Fruit fly (Drosophila melanogaster) whole organism, embryonic: ENCODE data around the gene CG34179.
A peak's percentile ranks its signal among the peaks of the same experiment; 100 is the strongest.

ENCODE experiments used
- Abd-B ChIP-seq: fragments of 200-800 bp; sonication (Bioruptor generic); optimal IDR thresholded peaks from 2 replicates; lab custom pipeline; 2018; ENCODE audit warnings: missing biosample characterization, mild to moderate bottlenecking, missing genetic modification characterization, moderate library complexity
- Ada2b ChIP-seq: fragments of 200-800 bp; sonication (Bioruptor generic); IDR thresholded peaks from 2 replicates; pipeline ENCODE4 v1.3.6; 2022; ENCODE audit warnings: missing biosample characterization, missing genetic modification characterization
- CG10147 ChIP-seq: fragments of 200-800 bp; sonication (Bioruptor generic); optimal IDR thresholded peaks from 2 replicates; lab custom pipeline; 2019; ENCODE audit warnings: missing biosample characterization, mild to moderate bottlenecking, missing genetic modification characterization, moderate library complexity
- CG1024 ChIP-seq: fragments of 200-800 bp; sonication (Bioruptor generic); IDR thresholded peaks from 2 replicates; pipeline ENCODE4 v1.3.6; 2022; ENCODE audit warnings: missing biosample characterization, missing genetic modification characterization
- CG10274 ChIP-seq: fragments of 200-800 bp; sonication (Bioruptor generic); optimal IDR thresholded peaks from 3 replicates; lab custom pipeline; 2017; ENCODE audit warnings: missing biosample characterization, mild to moderate bottlenecking, missing genetic modification characterization
- CG1233 ChIP-seq: fragments of 200-800 bp; sonication (Bioruptor generic); optimal IDR thresholded peaks from 4 replicates; lab custom pipeline; 2018; ENCODE audit warnings: missing biosample characterization, mild to moderate bottlenecking, missing genetic modification characterization
- CG12391 ChIP-seq: fragments of 200-800 bp; sonication (Bioruptor generic); optimal IDR thresholded peaks from 3 replicates; lab custom pipeline; 2018; ENCODE audit warnings: missing biosample characterization, mild to moderate bottlenecking, missing genetic modification characterization, moderate library complexity
- CG12942 ChIP-seq: fragments of 200-800 bp; sonication (Bioruptor generic); optimal IDR thresholded peaks from 3 replicates; lab custom pipeline; 2016; ENCODE audit warnings: missing biosample characterization, missing genetic modification characterization
- CG13424 ChIP-seq: fragments of 200-800 bp; sonication (Bioruptor generic); optimal IDR thresholded peaks from 2 replicates; lab custom pipeline; 2019; ENCODE audit warnings: missing biosample characterization, mild to moderate bottlenecking, missing genetic modification characterization, moderate library complexity
- CG14050 ChIP-seq: fragments of 200-800 bp; sonication (Bioruptor generic); IDR thresholded peaks from 3 replicates; pipeline ENCODE4 v1.3.6; 2022; ENCODE audit warnings: missing biosample characterization, missing genetic modification characterization
- CG14667 ChIP-seq: fragments of 200-800 bp; sonication (Bioruptor generic); IDR thresholded peaks from 2 replicates; pipeline ENCODE4 v1.3.6; 2022; ENCODE audit warnings: missing biosample characterization, missing genetic modification characterization
- CG15479 ChIP-seq: fragments of 200-800 bp; sonication (Bioruptor generic); optimal IDR thresholded peaks from 3 replicates; lab custom pipeline; 2019; ENCODE audit warnings: missing biosample characterization, mild to moderate bottlenecking, missing genetic modification characterization, moderate library complexity
- CG1603 ChIP-seq: fragments of 200-800 bp; sonication (Bioruptor generic); optimal IDR thresholded peaks from 2 replicates; lab custom pipeline; 2019; ENCODE audit warnings: missing biosample characterization, mild to moderate bottlenecking, missing genetic modification characterization, moderate library complexity
- CG2678 ChIP-seq: fragments of 200-800 bp; sonication (Bioruptor generic); optimal IDR thresholded peaks from 3 replicates; lab custom pipeline; 2019; ENCODE audit warnings: missing biosample characterization, mild to moderate bottlenecking, missing genetic modification characterization, moderate library complexity
- CG31441 ChIP-seq: fragments of 200-800 bp; sonication (Bioruptor generic); IDR thresholded peaks from 2 replicates; pipeline ENCODE4 v1.3.6; 2022; ENCODE audit warnings: missing biosample characterization, missing genetic modification characterization
- CG32772 ChIP-seq: fragments of 200-800 bp; sonication (Bioruptor generic); IDR thresholded peaks from 2 replicates; pipeline ENCODE4 v1.3.6; 2022; ENCODE audit warnings: missing biosample characterization, missing genetic modification characterization
- CG3407 ChIP-seq: fragments of 200-800 bp; sonication (Bioruptor generic); optimal IDR thresholded peaks from 2 replicates; lab custom pipeline; 2018; ENCODE audit warnings: missing biosample characterization, mild to moderate bottlenecking, missing genetic modification characterization
- CG3838 ChIP-seq: fragments of 200-800 bp; sonication (Bioruptor generic); optimal IDR thresholded peaks from 3 replicates; lab custom pipeline; 2016; ENCODE audit warnings: missing biosample characterization, missing genetic modification characterization
- CG6791 ChIP-seq: fragments of 200-800 bp; sonication (Bioruptor generic); IDR thresholded peaks from 3 replicates; pipeline ENCODE4 v1.3.6; 2022; ENCODE audit warnings: missing biosample characterization, missing genetic modification characterization; ENCODE audit not compliant: partially characterized antibody
- CG8359 ChIP-seq: fragments of 200-800 bp; sonication (Bioruptor generic); optimal IDR thresholded peaks from 2 replicates; lab custom pipeline; 2017; ENCODE audit warnings: missing biosample characterization, mild to moderate bottlenecking, missing genetic modification characterization, borderline replicate concordance
- CHES-1-like ChIP-seq: fragments of 200-800 bp; sonication (Bioruptor generic); optimal IDR thresholded peaks from 2 replicates; lab custom pipeline; 2016; ENCODE audit warnings: missing biosample characterization, missing genetic modification characterization
- CrebB ChIP-seq: fragments of 200-800 bp; sonication (Bioruptor generic); optimal IDR thresholded peaks from 3 replicates; lab custom pipeline; 2018; ENCODE audit warnings: missing biosample characterization, mild to moderate bottlenecking, missing genetic modification characterization
- Dll ChIP-seq: fragments of 200-800 bp; sonication (Bioruptor generic); IDR thresholded peaks from 4 replicates; pipeline ENCODE4 v1.3.6; 2022; ENCODE audit warnings: missing biosample characterization, missing genetic modification characterization; ENCODE audit not compliant: partially characterized antibody
- Hmr ChIP-seq: fragments of 200-800 bp; sonication (Bioruptor generic); optimal IDR thresholded peaks from 3 replicates; lab custom pipeline; 2017; ENCODE audit warnings: mild to moderate bottlenecking, missing biosample characterization, missing genetic modification reagents, missing genetic modification characterization
- MTF-1 ChIP-seq: fragments of 200-800 bp; sonication (Bioruptor generic); optimal IDR thresholded peaks from 2 replicates; lab custom pipeline; 2018; ENCODE audit warnings: missing biosample characterization, mild to moderate bottlenecking, missing genetic modification characterization, borderline replicate concordance
- Mad ChIP-seq: fragments of 200-800 bp; sonication (Bioruptor generic); optimal IDR thresholded peaks from 2 replicates; lab custom pipeline; 2016; ENCODE audit warnings: missing biosample characterization, missing genetic modification characterization
- Mes4 ChIP-seq: fragments of 200-800 bp; sonication (Bioruptor generic); optimal IDR thresholded peaks from 2 replicates; lab custom pipeline; 2016; ENCODE audit warnings: missing biosample characterization, missing genetic modification characterization
- NK7.1 ChIP-seq: fragments of 200-800 bp; sonication (Bioruptor generic); optimal IDR thresholded peaks from 3 replicates; lab custom pipeline; 2016; ENCODE audit warnings: missing biosample characterization, missing genetic modification characterization
- NfI ChIP-seq: fragments of 200-800 bp; sonication (Bioruptor generic); optimal IDR thresholded peaks from 3 replicates; lab custom pipeline; 2018; ENCODE audit warnings: missing biosample characterization, mild to moderate bottlenecking, missing genetic modification characterization, moderate library complexity
- Side ChIP-seq: fragments of 200-800 bp; sonication (Bioruptor generic); optimal IDR thresholded peaks from 2 replicates; lab custom pipeline; 2016; ENCODE audit warnings: missing biosample characterization, missing genetic modification characterization
- Six4 ChIP-seq: fragments of 200-800 bp; sonication (Bioruptor generic); optimal IDR thresholded peaks from 2 replicates; lab custom pipeline; 2016; ENCODE audit warnings: missing biosample characterization, missing genetic modification characterization
- Taf1 ChIP-seq: fragments of 200-800 bp; sonication (Bioruptor generic); IDR thresholded peaks from 2 replicates; pipeline ENCODE4 v1.3.6; 2022; ENCODE audit warnings: missing biosample characterization, missing genetic modification characterization
- amos ChIP-seq: fragments of 200-800 bp; sonication (Bioruptor generic); IDR thresholded peaks from 2 replicates; pipeline ENCODE4 v1.3.6; 2022; ENCODE audit warnings: missing biosample characterization, missing genetic modification characterization; ENCODE audit not compliant: partially characterized antibody
- az2 ChIP-seq: fragments of 200-800 bp; sonication (Bioruptor generic); optimal IDR thresholded peaks from 3 replicates; lab custom pipeline; 2016; ENCODE audit warnings: missing biosample characterization, missing genetic modification characterization
- chn ChIP-seq: fragments of 200-800 bp; sonication (Bioruptor generic); optimal IDR thresholded peaks from 2 replicates; lab custom pipeline; 2016; ENCODE audit warnings: missing biosample characterization, missing genetic modification characterization
- dati ChIP-seq: fragments of 200-800 bp; sonication (Bioruptor generic); IDR thresholded peaks from 2 replicates; pipeline ENCODE4 v1.3.6; 2022; ENCODE audit warnings: missing biosample characterization, missing genetic modification characterization
- en ChIP-seq: fragments of 200-800 bp; sonication (Bioruptor generic); optimal IDR thresholded peaks from 2 replicates; lab custom pipeline; 2016; ENCODE audit warnings: missing biosample characterization, missing genetic modification characterization
- ewg ChIP-seq: fragments of 200-800 bp; sonication (Bioruptor generic); optimal IDR thresholded peaks from 3 replicates; lab custom pipeline; 2017; ENCODE audit warnings: mild to moderate bottlenecking, missing biosample characterization, missing genetic modification reagents, missing genetic modification characterization
- gce ChIP-seq: fragments of 200-800 bp; sonication (Bioruptor generic); IDR thresholded peaks from 3 replicates; pipeline ENCODE4 v1.3.6; 2022; ENCODE audit warnings: missing biosample characterization, missing genetic modification characterization
- gro ChIP-seq: fragments of 200-800 bp; sonication (Bioruptor generic); optimal IDR thresholded peaks from 2 replicates; lab custom pipeline; 2016; ENCODE audit warnings: missing biosample characterization, missing genetic modification characterization
- jigr1 ChIP-seq: fragments of 200-800 bp; sonication (Bioruptor generic); IDR thresholded peaks from 3 replicates; pipeline ENCODE4 v1.3.6; 2022; ENCODE audit warnings: missing biosample characterization, missing genetic modification characterization
- kni ChIP-seq: fragments of 200-800 bp; sonication (Bioruptor generic); optimal IDR thresholded peaks from 3 replicates; lab custom pipeline; 2017; ENCODE audit warnings: mild to moderate bottlenecking, missing biosample characterization, missing genetic modification reagents, missing genetic modification characterization
- repo ChIP-seq: fragments of 200-800 bp; sonication (Bioruptor generic); optimal IDR thresholded peaks from 2 replicates; lab custom pipeline; 2016; ENCODE audit warnings: missing biosample characterization, missing genetic modification characterization
- seq ChIP-seq: fragments of 200-800 bp; sonication (Bioruptor generic); IDR thresholded peaks from 2 replicates; pipeline ENCODE4 v1.3.6; 2022; ENCODE audit warnings: missing biosample characterization, missing genetic modification characterization
- sim ChIP-seq: fragments of 200-800 bp; sonication (Bioruptor generic); IDR thresholded peaks from 2 replicates; pipeline ENCODE4 v1.3.6; 2022; ENCODE audit warnings: missing biosample characterization, missing genetic modification characterization
- slp2 ChIP-seq: fragments of 200-800 bp; sonication (Bioruptor generic); optimal IDR thresholded peaks from 2 replicates; lab custom pipeline; 2016; ENCODE audit warnings: missing biosample characterization, missing genetic modification characterization
- unpg ChIP-seq: fragments of 200-800 bp; sonication (Bioruptor generic); optimal IDR thresholded peaks from 3 replicates; lab custom pipeline; 2018; ENCODE audit warnings: missing biosample characterization, mild to moderate bottlenecking, missing genetic modification characterization, moderate library complexity
- wdn ChIP-seq: fragments of 200-800 bp; sonication (Bioruptor generic); IDR thresholded peaks from 2 replicates; pipeline ENCODE4 v1.3.6; 2022; ENCODE audit warnings: missing biosample characterization, missing genetic modification characterization
- zf30C ChIP-seq: fragments of 200-800 bp; sonication (Bioruptor generic); optimal IDR thresholded peaks from 3 replicates; lab custom pipeline; 2018; ENCODE audit warnings: missing biosample characterization, mild to moderate bottlenecking, missing genetic modification characterization

Gene CG34179

DNA sequence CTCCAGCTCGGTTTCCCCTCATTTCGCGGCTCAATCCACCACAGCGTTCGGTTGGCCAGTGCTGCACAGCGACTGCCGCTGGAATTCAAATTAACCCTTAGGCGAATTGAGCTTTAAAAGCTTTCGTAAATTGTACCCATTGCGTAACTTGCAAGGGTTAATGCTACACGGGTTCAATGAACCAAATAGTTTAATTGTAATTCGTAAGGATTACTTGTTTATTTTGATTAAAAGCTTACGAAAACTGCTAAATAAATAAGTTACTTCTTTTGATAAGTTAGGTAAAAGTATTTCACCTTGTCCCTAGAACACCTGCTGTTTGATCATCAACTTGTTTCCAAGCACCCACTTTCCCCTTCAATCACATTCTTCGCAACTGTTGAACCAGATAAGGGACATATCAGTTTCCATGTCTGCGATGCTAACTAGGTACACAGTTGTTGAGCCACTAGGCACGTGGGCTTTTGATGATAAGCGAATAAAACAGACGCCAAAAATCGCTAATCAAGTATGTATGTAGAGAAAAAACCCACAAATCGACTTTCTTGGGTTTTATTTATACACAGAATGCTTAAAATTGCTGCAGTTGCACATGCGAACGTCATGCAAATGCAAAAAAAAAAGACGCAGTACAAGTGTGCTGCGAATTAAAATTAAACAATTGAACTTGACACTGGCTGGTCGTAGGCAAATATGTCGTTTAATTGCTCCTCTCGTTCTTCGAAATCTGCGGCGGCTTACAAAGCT is 2.4 kb downstream of the CG34179 start, which contains the start of gene Pfas (continued):
- TF ChIP-seq CG1233 (GFP tag; lab: Kevin White, UChicago) (peak; percentile 54), Six4 (GFP tag; lab: Kevin White, UChicago) (peak; percentile 30), wdn (GFP tag; lab: Robert Waterston, UW) (no peak), en (GFP tag; lab: Kevin White, UChicago) (no peak), CG3838 (no peak), NfI (peak; percentile 63), CG2678 (tag; lab: Kevin White, UChicago) (peak; percentile 80), slp2 (GFP tag; lab: Kevin White, UChicago) (no peak), CG1024 (GFP tag; lab: Robert Waterston, UW) (no peak), Taf1 (no peak), az2 (GFP tag; lab: Kevin White, UChicago) (peak; percentile 42), NK7.1 (GFP tag; lab: Kevin White, UChicago) (peak; percentile 41), CG8359 (GFP tag; lab: Kevin White, UChicago) (no peak), Side (GFP tag; lab: Kevin White, UChicago) (peak; percentile 50), CG31441 (GFP tag; lab: Robert Waterston, UW) (no peak), seq (GFP tag; lab: Robert Waterston, UW) (no peak), chn (peak; percentile 14), jigr1 (GFP tag; lab: Robert Waterston, UW) (no peak), CrebB (peak; percentile 66), repo (GFP tag; lab: Kevin White, UChicago) (peak; percentile 27), unpg (GFP tag; lab: Kevin White, UChicago) (peak; percentile 40), gro (peak; percentile 84), Hmr (GFP tag; lab: Kevin White, UChicago) (peak; percentile 80), kni (GFP tag; lab: Kevin White, UChicago) (peak; percentile 3), CG14667 (GFP tag; lab: Robert Waterston, UW) (no peak), Mad (no peak), CG1603 (tag; lab: Kevin White, UChicago) (peak; percentile 58), CG12391 (peak; percentile 50), ewg (GFP tag; lab: Kevin White, UChicago) (peak; percentile 6), CG6791 (GFP tag; lab: Robert Waterston, UW) (no peak), zf30C (GFP tag; lab: Kevin White, UChicago) (no peak), CHES-1-like (peak; percentile 72), Dll (GFP tag; lab: Robert Waterston, UW) (no peak), CG12942 (GFP tag; lab: Kevin White, UChicago) (peak; percentile 36), Mes4 (GFP tag; lab: Kevin White, UChicago) (no peak), MTF-1 (GFP tag; lab: Kevin White, UChicago) (peak; percentile 26), CG15479 (GFP tag; lab: Kevin White, UChicago) (no peak), CG10274 (GFP tag; lab: Kevin White, UChicago) (no peak), CG14050 (GFP tag; lab: Robert Waterston, UW) (no peak), dati (GFP tag; lab: Robert Waterston, UW) (no peak), sim (no peak), Ada2b (GFP tag; lab: Robert Waterston, UW) (peak; percentile 39; the same call in 1 of the 2 replicates), CG10147 (peak; percentile 30), CG3407 (peak; percentile 6), gce (GFP tag; lab: Robert Waterston, UW) (0 out of 3 replicates have a peak, but pooled peaks have one; percentile 30), CG13424 (peak; percentile 39), amos (GFP tag; lab: Robert Waterston, UW) (peak; percentile 39; the same call in 1 of the 2 replicates), CG32772 (GFP tag; lab: Robert Waterston, UW) (no peak), Abd-B (GFP tag; lab: Kevin White, UChicago) (no peak)
